Fruit fly (Drosophila melanogaster) whole organism, prepupa: ENCODE measurements around the gene mth.

Experiments
- Blimp-1 ChIP-seq: fragments of 200-800 bp; sonication (Bioruptor generic); optimal IDR thresholded peaks from 3 replicates; lab custom pipeline; 2017; ENCODE audit warnings: missing biosample characterization, missing genetic modification characterization, mild to moderate bottlenecking, moderate library complexity, missing genetic modification reagents
- CG6854 ChIP-seq: fragments of 200-800 bp; sonication (Bioruptor generic); optimal IDR thresholded peaks from 2 replicates; lab custom pipeline; 2017; ENCODE audit warnings: missing biosample characterization, mild to moderate bottlenecking, missing genetic modification characterization
- OdsH ChIP-seq: fragments of 200-800 bp; sonication (Bioruptor generic); optimal IDR thresholded peaks from 3 replicates; lab custom pipeline; 2016; ENCODE audit warnings: missing biosample characterization, missing genetic modification characterization
- Sox102F ChIP-seq: fragments of 200-800 bp; sonication (Bioruptor generic); optimal IDR thresholded peaks from 2 replicates; lab custom pipeline; 2016; ENCODE audit warnings: missing biosample characterization, mild to moderate bottlenecking, missing genetic modification characterization
- Sox14 ChIP-seq: fragments of 200-800 bp; sonication (Bioruptor generic); optimal IDR thresholded peaks from 3 replicates; lab custom pipeline; 2016; ENCODE audit warnings: missing biosample characterization, missing genetic modification characterization

- no peak for TF ChIP-seq CG6854 (GFP tag; lab: Kevin White, UChicago)
- peak; percentile 55 for TF ChIP-seq Sox102F (GFP tag; lab: Kevin White, UChicago)
- peak; percentile 59 for TF ChIP-seq Sox14
- TF ChIP-seq OdsH (GFP tag; lab: Kevin White, UChicago) = peak; percentile 51
- TF ChIP-seq Blimp-1 (GFP tag; lab: Kevin White, UChicago) = no peak
Measured at dm6 chr3L:388094-388493, 41.3 kb upstream of the mth start.
